Fruit fly (Drosophila melanogaster) whole organism, embryonic: ENCODE results near the gene psh.

Experiments used
- Abd-B ChIP-seq: fragments of 200-800 bp; sonication (Bioruptor generic); optimal IDR thresholded peaks from 2 replicates; lab custom pipeline; 2018; ENCODE audit warnings: missing biosample characterization, mild to moderate bottlenecking, missing genetic modification characterization, moderate library complexity
- CG11504 ChIP-seq: fragments of 200-800 bp; sonication (Bioruptor generic); optimal IDR thresholded peaks from 3 replicates; lab custom pipeline; 2019; ENCODE audit warnings: missing biosample characterization, mild to moderate bottlenecking, missing genetic modification characterization, moderate library complexity
- CG11560 ChIP-seq: fragments of 200-800 bp; sonication (Bioruptor generic); IDR thresholded peaks from 3 replicates; pipeline ENCODE4 v1.3.6; 2022; ENCODE audit warnings: missing biosample characterization, missing genetic modification characterization
- CG12104 ChIP-seq: fragments of 200-800 bp; sonication (Bioruptor generic); optimal IDR thresholded peaks from 3 replicates; lab custom pipeline; 2016; ENCODE audit warnings: missing biosample characterization, missing genetic modification characterization
- CG12942 ChIP-seq: fragments of 200-800 bp; sonication (Bioruptor generic); optimal IDR thresholded peaks from 3 replicates; lab custom pipeline; 2016; ENCODE audit warnings: missing biosample characterization, missing genetic modification characterization
- CG13123 ChIP-seq: fragments of 200-800 bp; sonication (Bioruptor generic); optimal IDR thresholded peaks from 2 replicates; lab custom pipeline; 2016; ENCODE audit warnings: missing biosample characterization, missing genetic modification characterization
- CG13624 ChIP-seq: fragments of 200-800 bp; sonication (Bioruptor generic); optimal IDR thresholded peaks from 2 replicates; lab custom pipeline; 2016; ENCODE audit warnings: missing biosample characterization, missing genetic modification characterization
- CG14667 ChIP-seq: fragments of 200-800 bp; sonication (Bioruptor generic); IDR thresholded peaks from 2 replicates; pipeline ENCODE4 v1.3.6; 2022; ENCODE audit warnings: missing biosample characterization, missing genetic modification characterization
- CG14710 ChIP-seq: fragments of 200-800 bp; sonication (Bioruptor generic); optimal IDR thresholded peaks from 3 replicates; lab custom pipeline; 2019; ENCODE audit warnings: missing biosample characterization, mild to moderate bottlenecking, missing genetic modification characterization, moderate library complexity
- CG15011 ChIP-seq: fragments of 200-800 bp; sonication (Bioruptor generic); optimal IDR thresholded peaks from 3 replicates; lab custom pipeline; 2018; ENCODE audit warnings: missing biosample characterization, mild to moderate bottlenecking, missing genetic modification characterization
- CG15696 ChIP-seq: fragments of 200-800 bp; sonication (Bioruptor generic); optimal IDR thresholded peaks from 2 replicates; lab custom pipeline; 2019; ENCODE audit warnings: missing biosample characterization, mild to moderate bottlenecking, missing genetic modification characterization, moderate library complexity
- CG17361 ChIP-seq: fragments of 200-800 bp; sonication (Bioruptor generic); IDR thresholded peaks from 3 replicates; pipeline ENCODE4 v1.3.6; 2022; ENCODE audit warnings: missing biosample characterization, missing genetic modification characterization
- CG18262 ChIP-seq: fragments of 200-800 bp; optimal IDR thresholded peaks from 3 replicates; lab custom pipeline; 2019; ENCODE audit warnings: missing biosample characterization, mild to moderate bottlenecking, missing genetic modification characterization, moderate library complexity
- CG2116 ChIP-seq: fragments of 200-800 bp; sonication (Bioruptor generic); optimal IDR thresholded peaks from 3 replicates; lab custom pipeline; 2018; ENCODE audit warnings: missing biosample characterization, mild to moderate bottlenecking, missing genetic modification characterization
- CG4404 ChIP-seq: fragments of 200-800 bp; sonication (Bioruptor generic); IDR thresholded peaks from 2 replicates; pipeline ENCODE4 v1.3.6; 2022; ENCODE audit warnings: missing biosample characterization, missing genetic modification characterization
- CG6254 ChIP-seq: fragments of 200-800 bp; sonication (Bioruptor generic); optimal IDR thresholded peaks from 3 replicates; lab custom pipeline; 2017; ENCODE audit warnings: mild to moderate bottlenecking, missing biosample characterization, missing genetic modification reagents, missing genetic modification characterization
- CG6765 ChIP-seq: fragments of 200-800 bp; sonication (Bioruptor generic); optimal IDR thresholded peaks from 3 replicates; lab custom pipeline; 2017; ENCODE audit warnings: missing biosample characterization, mild to moderate bottlenecking, missing genetic modification characterization
- CG7745 ChIP-seq: fragments of 200-800 bp; sonication (Bioruptor generic); optimal IDR thresholded peaks from 2 replicates; lab custom pipeline; 2018; ENCODE audit warnings: missing biosample characterization, mild to moderate bottlenecking, missing genetic modification characterization, moderate library complexity
- CG8388 ChIP-seq: fragments of 200-800 bp; sonication (Bioruptor generic); optimal IDR thresholded peaks from 2 replicates; lab custom pipeline; 2019; ENCODE audit warnings: missing biosample characterization, mild to moderate bottlenecking, missing genetic modification characterization, moderate library complexity
- CTCF ChIP-seq: fragments of 200-800 bp; sonication (Bioruptor generic); optimal IDR thresholded peaks from 2 replicates; lab custom pipeline; 2017; ENCODE audit warnings: missing biosample characterization, mild to moderate bottlenecking, missing genetic modification characterization, moderate library complexity
- Camta ChIP-seq: fragments of 200-800 bp; sonication (Bioruptor generic); optimal IDR thresholded peaks from 2 replicates; lab custom pipeline; 2016; ENCODE audit warnings: missing biosample characterization, missing genetic modification characterization
- D19B ChIP-seq: fragments of 200-800 bp; sonication (Bioruptor generic); optimal IDR thresholded peaks from 2 replicates; lab custom pipeline; 2017; ENCODE audit warnings: missing biosample characterization, mild to moderate bottlenecking, missing genetic modification characterization
- Deaf1 ChIP-seq: fragments of 200-800 bp; optimal IDR thresholded peaks from 3 replicates; lab custom pipeline; 2019; ENCODE audit warnings: missing biosample characterization, mild to moderate bottlenecking, missing genetic modification characterization, moderate library complexity
- Drgx ChIP-seq: fragments of 200-800 bp; sonication (Bioruptor generic); IDR thresholded peaks from 2 replicates; pipeline ENCODE4 v1.3.6; 2022; ENCODE audit warnings: missing biosample characterization, missing genetic modification characterization
- H2.0 ChIP-seq: fragments of 200-800 bp; sonication (Bioruptor generic); IDR thresholded peaks from 2 replicates; pipeline ENCODE4 v1.3.6; 2022; ENCODE audit warnings: missing biosample characterization, missing genetic modification characterization
- Mad ChIP-seq: fragments of 200-800 bp; sonication (Bioruptor generic); optimal IDR thresholded peaks from 2 replicates; lab custom pipeline; 2016; ENCODE audit warnings: missing biosample characterization, missing genetic modification characterization
- Side ChIP-seq: fragments of 200-800 bp; sonication (Bioruptor generic); optimal IDR thresholded peaks from 2 replicates; lab custom pipeline; 2016; ENCODE audit warnings: missing biosample characterization, missing genetic modification characterization
- Spps ChIP-seq: fragments of 200-800 bp; sonication (Bioruptor generic); optimal IDR thresholded peaks from 2 replicates; lab custom pipeline; 2018; ENCODE audit warnings: missing biosample characterization, mild to moderate bottlenecking, missing genetic modification characterization
- TFAM ChIP-seq: fragments of 200-800 bp; sonication (Bioruptor generic); optimal IDR thresholded peaks from 2 replicates; lab custom pipeline; 2017; ENCODE audit warnings: missing biosample characterization, missing genetic modification characterization, inconsistent platforms
- Vsx1 ChIP-seq: fragments of 200-800 bp; sonication (Bioruptor generic); optimal IDR thresholded peaks from 2 replicates; lab custom pipeline; 2017; ENCODE audit warnings: missing biosample characterization, mild to moderate bottlenecking, missing genetic modification characterization, missing genetic modification reagents
- bowl ChIP-seq: fragments of 200-800 bp; sonication (Bioruptor generic); IDR thresholded peaks from 2 replicates; pipeline ENCODE4 v1.3.6; 2022; ENCODE audit warnings: missing biosample characterization, missing genetic modification characterization
- bsh ChIP-seq, 2 experiments: fragments of 200-800 bp; sonication (Bioruptor generic); optimal IDR thresholded peaks; 2 replicates each; lab custom pipeline; 2017 to 2018; ENCODE audit warnings: mild to moderate bottlenecking in 2 of 2, missing biosample characterization in 2 of 2, missing genetic modification characterization in 2 of 2, moderate library complexity in 1 of 2
- caup ChIP-seq: fragments of 200-800 bp; sonication (Bioruptor generic); optimal IDR thresholded peaks from 3 replicates; lab custom pipeline; 2017; ENCODE audit warnings: missing biosample characterization, mild to moderate bottlenecking, missing genetic modification characterization, moderate library complexity; ENCODE audit not compliant: severe bottlenecking
- chif ChIP-seq, 2 experiments: fragments of 200-800 bp; sonication (Bioruptor generic); optimal IDR thresholded peaks; 3 replicates each; lab custom pipeline; 2016; ENCODE audit warnings: missing biosample characterization in 2 of 2, missing genetic modification characterization in 2 of 2
- crol ChIP-seq: fragments of 200-800 bp; sonication (Bioruptor generic); IDR thresholded peaks from 2 replicates; pipeline ENCODE4 v1.3.6; 2022; ENCODE audit warnings: missing biosample characterization, missing genetic modification characterization
- disco-r ChIP-seq: fragments of 200-800 bp; sonication (Bioruptor generic); optimal IDR thresholded peaks from 2 replicates; lab custom pipeline; 2016; ENCODE audit warnings: missing biosample characterization, missing genetic modification characterization
- dysf ChIP-seq: fragments of 200-800 bp; sonication (Bioruptor generic); IDR thresholded peaks from 3 replicates; pipeline ENCODE4 v1.3.6; 2022; ENCODE audit warnings: missing biosample characterization, missing genetic modification characterization
- gro ChIP-seq: fragments of 200-800 bp; sonication (Bioruptor generic); optimal IDR thresholded peaks from 2 replicates; lab custom pipeline; 2016; ENCODE audit warnings: missing biosample characterization, missing genetic modification characterization
- hbn ChIP-seq: fragments of 200-800 bp; sonication (Bioruptor generic); IDR thresholded peaks from 2 replicates; pipeline ENCODE4 v1.3.6; 2022; ENCODE audit warnings: missing biosample characterization, missing genetic modification characterization; ENCODE audit not compliant: partially characterized antibody
- jumu ChIP-seq: fragments of 200-800 bp; sonication (Bioruptor generic); optimal IDR thresholded peaks from 3 replicates; lab custom pipeline; 2016; ENCODE audit warnings: missing biosample characterization, missing genetic modification characterization
- maf-S ChIP-seq: fragments of 200-800 bp; sonication (Bioruptor generic); optimal IDR thresholded peaks from 2 replicates; lab custom pipeline; 2016; ENCODE audit warnings: missing biosample characterization, missing genetic modification characterization
- pan ChIP-seq, 4 experiments: fragments of >200 bp in 3 of 4; fragments of 200-800 bp in 1 of 4; sonication (Bioruptor generic) in 1 of 4; optimal IDR thresholded peaks in 3 of 4; IDR thresholded peaks in 1 of 4; 2 replicates each; pipeline versions ENCODE4 v1.3.6 to Lab custom; 2017 to 2022; ENCODE audit warnings: missing biosample characterization in 2 of 4, missing genetic modification characterization in 2 of 4, mixed read lengths in 1 of 4
- pfk ChIP-seq: fragments of 200-800 bp; sonication (Bioruptor generic); optimal IDR thresholded peaks from 2 replicates; lab custom pipeline; 2018; ENCODE audit warnings: missing biosample characterization, mild to moderate bottlenecking, missing genetic modification characterization, moderate library complexity
- pho ChIP-seq: fragments of 200-800 bp; sonication (Bioruptor generic); optimal IDR thresholded peaks from 2 replicates; lab custom pipeline; 2016; ENCODE audit warnings: missing biosample characterization, missing genetic modification characterization
- run ChIP-seq: fragments of 200-800 bp; sonication (Bioruptor generic); optimal IDR thresholded peaks from 3 replicates; lab custom pipeline; 2018; ENCODE audit warnings: missing biosample characterization, mild to moderate bottlenecking, missing genetic modification characterization
- salm ChIP-seq: fragments of 200-800 bp; sonication (Bioruptor generic); optimal IDR thresholded peaks from 2 replicates; lab custom pipeline; 2018; ENCODE audit warnings: missing biosample characterization, mild to moderate bottlenecking, missing genetic modification characterization
- ssp ChIP-seq: fragments of 200-800 bp; sonication (Bioruptor generic); IDR thresholded peaks from 2 replicates; pipeline ENCODE4 v1.3.6; 2022; ENCODE audit warnings: missing biosample characterization, missing genetic modification characterization
- usp ChIP-seq: fragments of >200 bp; optimal IDR thresholded peaks from 2 replicates; lab custom pipeline; 2017; ENCODE audit warnings: missing biosample characterization, missing genetic modification characterization
- vfl ChIP-seq: fragments of 200-800 bp; sonication (Bioruptor generic); optimal IDR thresholded peaks from 2 replicates; lab custom pipeline; 2016; ENCODE audit warnings: missing biosample characterization, missing genetic modification characterization
- z ChIP-seq: fragments of 200-800 bp; sonication (Bioruptor generic); IDR thresholded peaks from 3 replicates; pipeline ENCODE4 v1.3.6; 2022; ENCODE audit warnings: missing biosample characterization, missing genetic modification characterization

Gene psh

DNA sequence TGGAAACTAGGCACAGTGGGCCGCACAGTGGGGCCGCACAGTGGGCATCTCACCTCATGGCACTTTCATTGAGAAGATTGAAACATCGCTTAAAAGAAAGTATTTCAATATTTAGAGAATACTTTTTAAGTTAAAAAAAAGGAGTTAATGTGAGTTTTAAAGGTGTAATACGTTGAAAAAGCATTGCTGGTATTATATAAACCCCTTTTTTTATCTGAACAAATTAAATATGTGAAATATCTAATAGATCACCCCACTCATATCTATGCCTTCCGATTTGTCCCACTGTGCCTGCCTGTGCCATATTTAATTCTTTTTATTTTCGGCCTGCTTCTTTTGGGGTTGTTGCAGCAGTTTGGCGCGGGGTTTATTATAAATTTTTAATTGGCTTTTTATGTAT is 46.6 kb upstream of the psh start (continued):
- TF ChIP-seq salm (tag; lab: Kevin White, UChicago) = no peak
- TF ChIP-seq pan (optimal IDR thresholded peaks at IDR 0.05; lab: Kevin White, UChicago) = no peak
- TF ChIP-seq pan (GFP tag; optimal IDR thresholded peaks at IDR 0.05 in 1 of 2, IDR thresholded peaks at IDR 0.05 in 1 of 2) = peak in 1 of 2 experiments; percentile 24
- no peak for TF ChIP-seq CG15011 (GFP tag; lab: Kevin White, UChicago)
- TF ChIP-seq CG6765 = no peak
- no peak for TF ChIP-seq jumu
- peak; percentile 75 for TF ChIP-seq Abd-B
- no peak for TF ChIP-seq pfk (GFP tag; lab: Kevin White, UChicago)
- 0 out of 2 replicates have a peak, but pooled peaks have one; percentile 22 for TF ChIP-seq crol (GFP tag; lab: Robert Waterston, UW)
- no peak for TF ChIP-seq CG6254
- TF ChIP-seq CG14667 = no peak
- no peak for TF ChIP-seq CG12104 (GFP tag; lab: Kevin White, UChicago)
- no peak for TF ChIP-seq caup
- TF ChIP-seq pho = no peak
- TF ChIP-seq run (tag; lab: Kevin White, UChicago) = no peak
- TF ChIP-seq gro (GFP tag; lab: Kevin White, UChicago) = no peak
- no peak for TF ChIP-seq bowl (GFP tag; lab: Robert Waterston, UW)
- TF ChIP-seq CG13624 = no peak
- no peak for TF ChIP-seq usp (GFP tag; lab: Kevin White, UChicago)
- no peak for TF ChIP-seq Mad (GFP tag; lab: Kevin White, UChicago)
- no peak for TF ChIP-seq CG15696 (tag; lab: Kevin White, UChicago)
- no peak for TF ChIP-seq maf-S (GFP tag; lab: Kevin White, UChicago)
- no peak for TF ChIP-seq disco-r (GFP tag; lab: Kevin White, UChicago)
- no peak for TF ChIP-seq ssp
- TF ChIP-seq CG13123 (GFP tag; lab: Kevin White, UChicago) = no peak
- no peak for TF ChIP-seq Drgx (GFP tag; lab: Robert Waterston, UW)
- no peak for TF ChIP-seq chif (GFP tag; optimal IDR thresholded peaks at IDR 0.05; lab: Kevin White, UChicago)
- TF ChIP-seq CG17361 (GFP tag; lab: Robert Waterston, UW) = peak; percentile 42; the same call in 1 of the 3 replicates
- TF ChIP-seq CTCF (GFP tag; lab: Kevin White, UChicago) = no peak
- no peak for TF ChIP-seq CG12942 (GFP tag; lab: Kevin White, UChicago)
- TF ChIP-seq Side = no peak
- TF ChIP-seq CG8388 (GFP tag; lab: Kevin White, UChicago) = peak; percentile 52
- TF ChIP-seq Deaf1 = no peak
- peak; percentile 59 for TF ChIP-seq CG11504 (tag; lab: Kevin White, UChicago)
- TF ChIP-seq dysf (GFP tag; lab: Robert Waterston, UW) = 0 out of 3 replicates have a peak, but pooled peaks have one; percentile 34
- TF ChIP-seq CG7745 (tag; lab: Kevin White, UChicago) = no peak
- no peak for TF ChIP-seq vfl (GFP tag; lab: Kevin White, UChicago)
- TF ChIP-seq CG2116 = no peak
- TF ChIP-seq Camta (GFP tag; lab: Kevin White, UChicago) = no peak
- TF ChIP-seq CG18262 (tag; lab: Kevin White, UChicago) = peak; percentile 55
- no peak for TF ChIP-seq Spps (tag; lab: Kevin White, UChicago)
- TF ChIP-seq CG4404 = no peak
- TF ChIP-seq Vsx1 (GFP tag; lab: Kevin White, UChicago) = no peak
- TF ChIP-seq bsh (GFP tag; optimal IDR thresholded peaks at IDR 0.05; lab: Kevin White, UChicago) = peak in 1 of 2 experiments; percentile 70
- TF ChIP-seq CG11560 (tag; lab: Robert Waterston, UW) = no peak
- TF ChIP-seq z = no peak
- no peak for TF ChIP-seq TFAM (GFP tag; lab: Kevin White, UChicago)
- peak; percentile 14 for TF ChIP-seq CG14710 (tag; lab: Kevin White, UChicago)
- TF ChIP-seq hbn (GFP tag; lab: Robert Waterston, UW) = no peak
- no peak for TF ChIP-seq D19B
- TF ChIP-seq H2.0 (GFP tag; lab: Robert Waterston, UW) = no peak
